Fruit fly (Drosophila melanogaster) whole organism, embryonic: ENCODE results near the gene P58IPK.

ENCODE experiments used
- Asciz ChIP-seq: fragments of 200-800 bp; sonication (Bioruptor generic); optimal IDR thresholded peaks from 2 replicates; lab custom pipeline; 2017; ENCODE audit warnings: missing biosample characterization, mild to moderate bottlenecking, missing genetic modification characterization, missing genetic modification reagents
- Blimp-1 ChIP-seq: fragments of 200-800 bp; sonication (Bioruptor generic); optimal IDR thresholded peaks from 3 replicates; lab custom pipeline; 2018; ENCODE audit warnings: missing biosample characterization, missing genetic modification characterization, mild to moderate bottlenecking, moderate library complexity, missing genetic modification reagents
- CG10209 ChIP-seq: fragments of 200-800 bp; sonication (Bioruptor generic); optimal IDR thresholded peaks from 3 replicates; lab custom pipeline; 2017; ENCODE audit warnings: missing biosample characterization, mild to moderate bottlenecking, missing genetic modification characterization, missing genetic modification reagents
- CG10267 ChIP-seq: fragments of 200-800 bp; sonication (Bioruptor generic); optimal IDR thresholded peaks from 2 replicates; lab custom pipeline; 2018; ENCODE audit warnings: missing biosample characterization, mild to moderate bottlenecking, missing genetic modification characterization, moderate library complexity
- CG10959 ChIP-seq: fragments of 200-800 bp; sonication (Bioruptor generic); IDR thresholded peaks from 2 replicates; pipeline ENCODE4 v1.3.6; 2022; ENCODE audit warnings: missing biosample characterization, missing genetic modification characterization
- CG14710 ChIP-seq: fragments of 200-800 bp; sonication (Bioruptor generic); optimal IDR thresholded peaks from 3 replicates; lab custom pipeline; 2019; ENCODE audit warnings: missing biosample characterization, mild to moderate bottlenecking, missing genetic modification characterization, moderate library complexity
- CG15514 ChIP-seq: fragments of 200-800 bp; sonication (Bioruptor generic); optimal IDR thresholded peaks from 3 replicates; lab custom pipeline; 2017; ENCODE audit warnings: missing biosample characterization, missing genetic modification characterization, mild to moderate bottlenecking, moderate library complexity, missing genetic modification reagents
- CG15601 ChIP-seq: fragments of 200-800 bp; sonication (Bioruptor generic); optimal IDR thresholded peaks from 3 replicates; lab custom pipeline; 2019; ENCODE audit warnings: missing biosample characterization, mild to moderate bottlenecking, missing genetic modification characterization, moderate library complexity
- CG17385 ChIP-seq: fragments of 200-800 bp; sonication (Bioruptor generic); optimal IDR thresholded peaks from 3 replicates; lab custom pipeline; 2018; ENCODE audit warnings: missing biosample characterization, mild to moderate bottlenecking, missing genetic modification characterization
- CG17829 ChIP-seq: fragments of 200-800 bp; optimal IDR thresholded peaks from 2 replicates; lab custom pipeline; 2019; ENCODE audit warnings: missing biosample characterization, mild to moderate bottlenecking, missing genetic modification characterization, moderate library complexity
- CG2712 ChIP-seq: fragments of 200-800 bp; optimal IDR thresholded peaks from 3 replicates; lab custom pipeline; 2019; ENCODE audit warnings: missing biosample characterization, mild to moderate bottlenecking, missing genetic modification characterization, moderate library complexity
- CG33557 ChIP-seq: fragments of 200-800 bp; sonication (Bioruptor generic); optimal IDR thresholded peaks from 2 replicates; lab custom pipeline; 2019; ENCODE audit warnings: missing biosample characterization, mild to moderate bottlenecking, missing genetic modification characterization, moderate library complexity
- CG34376 ChIP-seq: fragments of 200-800 bp; sonication (Bioruptor generic); optimal IDR thresholded peaks from 2 replicates; lab custom pipeline; 2018; ENCODE audit warnings: missing biosample characterization, mild to moderate bottlenecking, missing genetic modification characterization
- CG3726 ChIP-seq: fragments of 200-800 bp; sonication (Bioruptor generic); IDR thresholded peaks from 3 replicates; pipeline ENCODE4, ENCODE4 v1.3.6; 2022; ENCODE audit warnings: missing biosample characterization, missing genetic modification characterization
- CG3995 ChIP-seq: fragments of 200-800 bp; sonication (Bioruptor generic); optimal IDR thresholded peaks from 3 replicates; lab custom pipeline; 2016; ENCODE audit warnings: missing biosample characterization, missing genetic modification characterization
- CG4854 ChIP-seq: fragments of 200-800 bp; sonication (Bioruptor generic); optimal IDR thresholded peaks from 2 replicates; lab custom pipeline; 2016; ENCODE audit warnings: missing biosample characterization, missing genetic modification characterization, inconsistent platforms
- CG7963 ChIP-seq: fragments of 200-800 bp; sonication (Bioruptor generic); IDR thresholded peaks from 3 replicates; pipeline ENCODE4 v1.3.6; 2022; ENCODE audit warnings: missing biosample characterization, missing genetic modification characterization; ENCODE audit not compliant: partially characterized antibody
- D19A ChIP-seq: fragments of 200-800 bp; optimal IDR thresholded peaks from 3 replicates; lab custom pipeline; 2019; ENCODE audit warnings: missing biosample characterization, mild to moderate bottlenecking, missing genetic modification characterization, moderate library complexity
- Dip3 ChIP-seq: fragments of 200-800 bp; sonication (Bioruptor generic); optimal IDR thresholded peaks from 3 replicates; lab custom pipeline; 2016; ENCODE audit warnings: missing biosample characterization, missing genetic modification characterization
- Doc3 ChIP-seq: fragments of 200-800 bp; sonication (Bioruptor generic); IDR thresholded peaks from 3 replicates; pipeline ENCODE4 v1.3.6; 2022; ENCODE audit warnings: missing biosample characterization, missing genetic modification characterization; ENCODE audit not compliant: partially characterized antibody
- Fer1 ChIP-seq: fragments of 200-800 bp; sonication (Bioruptor generic); optimal IDR thresholded peaks from 2 replicates; lab custom pipeline; 2017; ENCODE audit warnings: missing biosample characterization, mild to moderate bottlenecking, missing genetic modification characterization
- HmgZ ChIP-seq: fragments of 200-800 bp; sonication (Bioruptor generic); optimal IDR thresholded peaks from 2 replicates; lab custom pipeline; 2018; ENCODE audit warnings: missing biosample characterization, mild to moderate bottlenecking, missing genetic modification characterization
- Hr78 ChIP-seq, 2 experiments: fragments of 200-800 bp in 1 of 2; fragments of >200 bp in 1 of 2; sonication (Bioruptor generic) in 1 of 2; optimal IDR thresholded peaks; 2 replicates each; lab custom pipeline; 2017 to 2019; ENCODE audit warnings: missing biosample characterization in 2 of 2, missing genetic modification characterization in 2 of 2, mild to moderate bottlenecking in 1 of 2, moderate library complexity in 1 of 2
- Lhr ChIP-seq: fragments of 200-800 bp; sonication (Bioruptor generic); optimal IDR thresholded peaks from 3 replicates; lab custom pipeline; 2017; ENCODE audit warnings: mild to moderate bottlenecking, missing biosample characterization, missing genetic modification reagents, missing genetic modification characterization
- Lim3 ChIP-seq: fragments of 200-800 bp; sonication (Bioruptor generic); IDR thresholded peaks from 2 replicates; pipeline ENCODE4 v1.3.6; 2022; ENCODE audit warnings: missing biosample characterization, missing genetic modification characterization
- MESR4 ChIP-seq: fragments of 200-800 bp; sonication (Bioruptor generic); optimal IDR thresholded peaks from 2 replicates; lab custom pipeline; 2018; ENCODE audit warnings: missing biosample characterization, mild to moderate bottlenecking, missing genetic modification characterization, moderate library complexity
- Med ChIP-seq: fragments of 200-800 bp; sonication (Bioruptor generic); peaks from one replicate; lab custom pipeline; 2016; ENCODE audit warnings: missing biosample characterization, missing genetic modification characterization, mild to moderate bottlenecking, inconsistent platforms, moderate library complexity
- Meics ChIP-seq: fragments of 200-800 bp; sonication (Bioruptor generic); optimal IDR thresholded peaks from 2 replicates; lab custom pipeline; 2017; ENCODE audit warnings: missing biosample characterization, mild to moderate bottlenecking, missing genetic modification characterization
- Sry-δ ChIP-seq: fragments of 200-800 bp; sonication (Bioruptor generic); optimal IDR thresholded peaks from 2 replicates; lab custom pipeline; 2016; ENCODE audit warnings: missing biosample characterization, missing genetic modification characterization
- Taf1 ChIP-seq: fragments of 200-800 bp; sonication (Bioruptor generic); IDR thresholded peaks from 2 replicates; pipeline ENCODE4 v1.3.6; 2022; ENCODE audit warnings: missing biosample characterization, missing genetic modification characterization
- YL-1 ChIP-seq: fragments of 200-800 bp; sonication (Bioruptor generic); optimal IDR thresholded peaks from 3 replicates; lab custom pipeline; 2017; ENCODE audit warnings: missing biosample characterization, mild to moderate bottlenecking, missing genetic modification characterization
- bigmax ChIP-seq: fragments of 200-800 bp; sonication (Bioruptor generic); optimal IDR thresholded peaks from 2 replicates; lab custom pipeline; 2018; ENCODE audit warnings: missing biosample characterization, mild to moderate bottlenecking, missing genetic modification characterization
- chn ChIP-seq: fragments of 200-800 bp; sonication (Bioruptor generic); optimal IDR thresholded peaks from 2 replicates; lab custom pipeline; 2016; ENCODE audit warnings: missing biosample characterization, missing genetic modification characterization
- esg ChIP-seq: fragments of 200-800 bp; sonication (Bioruptor generic); conservative IDR thresholded peaks from 2 replicates; pipeline ENCODE4 v1.3.6; 2022; ENCODE audit warnings: missing biosample characterization, missing genetic modification characterization
- ewg ChIP-seq: fragments of 200-800 bp; sonication (Bioruptor generic); optimal IDR thresholded peaks from 3 replicates; lab custom pipeline; 2017; ENCODE audit warnings: mild to moderate bottlenecking, missing biosample characterization, missing genetic modification reagents, missing genetic modification characterization
- fru ChIP-seq: fragments of >200 bp; optimal IDR thresholded peaks from 2 replicates; lab custom pipeline; 2017
- gsb-n ChIP-seq: fragments of 200-800 bp; sonication (Bioruptor generic); optimal IDR thresholded peaks from 3 replicates; lab custom pipeline; 2018; ENCODE audit warnings: missing biosample characterization, mild to moderate bottlenecking, missing genetic modification characterization
- her ChIP-seq: fragments of 200-800 bp; sonication (Bioruptor generic); optimal IDR thresholded peaks from 2 replicates; lab custom pipeline; 2016; ENCODE audit warnings: missing biosample characterization, missing genetic modification characterization
- kah ChIP-seq: fragments of 200-800 bp; sonication (Bioruptor generic); optimal IDR thresholded peaks from 2 replicates; lab custom pipeline; 2018; ENCODE audit warnings: missing biosample characterization, mild to moderate bottlenecking, missing genetic modification characterization
- pan ChIP-seq, 4 experiments: fragments of >200 bp in 3 of 4; fragments of 200-800 bp in 1 of 4; sonication (Bioruptor generic) in 1 of 4; optimal IDR thresholded peaks in 3 of 4; IDR thresholded peaks in 1 of 4; 2 replicates each; pipeline versions ENCODE4 v1.3.6 to Lab custom; 2017 to 2022; ENCODE audit warnings: missing biosample characterization in 2 of 4, missing genetic modification characterization in 2 of 4, mixed read lengths in 1 of 4
- pho ChIP-seq: fragments of 200-800 bp; sonication (Bioruptor generic); optimal IDR thresholded peaks from 2 replicates; lab custom pipeline; 2016; ENCODE audit warnings: missing biosample characterization, missing genetic modification characterization
- salm ChIP-seq: fragments of 200-800 bp; sonication (Bioruptor generic); optimal IDR thresholded peaks from 2 replicates; lab custom pipeline; 2018; ENCODE audit warnings: missing biosample characterization, mild to moderate bottlenecking, missing genetic modification characterization
- sob ChIP-seq: fragments of 200-800 bp; sonication (Bioruptor generic); IDR thresholded peaks from 2 replicates; pipeline ENCODE4 v1.3.6; 2022; ENCODE audit warnings: missing biosample characterization, missing genetic modification characterization
- sr ChIP-seq: fragments of 200-800 bp; sonication (Bioruptor generic); IDR thresholded peaks from 3 replicates; pipeline ENCODE4 v1.3.6; 2022; ENCODE audit warnings: missing biosample characterization, missing genetic modification characterization
- stc ChIP-seq: fragments of 200-800 bp; sonication (Bioruptor generic); IDR thresholded peaks from 2 replicates; pipeline ENCODE4 v1.3.6; 2022; ENCODE audit warnings: missing biosample characterization, missing genetic modification characterization
- tgo ChIP-seq: fragments of 200-800 bp; sonication (Bioruptor generic); IDR thresholded peaks from 3 replicates; pipeline ENCODE4 v1.3.6; 2022; ENCODE audit warnings: missing biosample characterization, missing genetic modification characterization
- tna ChIP-seq: fragments of 200-800 bp; sonication (Bioruptor generic); IDR thresholded peaks from 2 replicates; pipeline ENCODE4 v1.3.6; 2022; ENCODE audit warnings: missing biosample characterization, missing genetic modification characterization; ENCODE audit not compliant: partially characterized antibody
- toy ChIP-seq: fragments of 200-800 bp; sonication (Bioruptor generic); IDR thresholded peaks from 2 replicates; pipeline ENCODE4 v1.3.6; 2022; ENCODE audit warnings: missing biosample characterization, missing genetic modification characterization

The P58IPK gene

dm6 chr3R:9551659-9552435 is 34.9 kb upstream of the P58IPK start, which contains the start of the genes mura and RnpS1 (continued):
- peak in 1 of 2 experiments; percentile 95 for TF ChIP-seq Hr78 (GFP tag; optimal IDR thresholded peaks at IDR 0.05; lab: Kevin White, UChicago)
- no peak for TF ChIP-seq Blimp-1
- TF ChIP-seq CG33557, result no peak
- no peak for TF ChIP-seq Asciz (GFP tag; lab: Kevin White, UChicago)
- TF ChIP-seq esg (GFP tag; lab: Robert Waterston, UW), result no peak
- no peak for TF ChIP-seq CG3726 (GFP tag; lab: Robert Waterston, UW)
- TF ChIP-seq CG14710, result peak; percentile 73
- peak; percentile 43 for TF ChIP-seq CG15601 (tag; lab: Kevin White, UChicago)
- TF ChIP-seq CG17829 (tag; lab: Kevin White, UChicago), result peak; percentile 11
- peak; percentile 72 for TF ChIP-seq MESR4 (GFP tag; lab: Kevin White, UChicago)
- no peak for TF ChIP-seq CG10959 (GFP tag; lab: Robert Waterston, UW)
- no peak for TF ChIP-seq Meics (GFP tag; lab: Kevin White, UChicago)
- TF ChIP-seq salm (tag; lab: Kevin White, UChicago), result no peak
- peak; percentile 38 for TF ChIP-seq CG2712 (tag; lab: Kevin White, UChicago)
- TF ChIP-seq fru (lab: Kevin White, UChicago), result no peak
- peak; percentile 22 for TF ChIP-seq D19A (tag; lab: Kevin White, UChicago)
- TF ChIP-seq CG17385, result no peak
- no peak for TF ChIP-seq HmgZ
- peak; percentile 56 for TF ChIP-seq ewg (GFP tag; lab: Kevin White, UChicago)
- no peak for TF ChIP-seq Taf1 (GFP tag; lab: Robert Waterston, UW)
- TF ChIP-seq Lhr, result no peak
- TF ChIP-seq Dip3 (GFP tag; lab: Kevin White, UChicago), result no peak
- TF ChIP-seq gsb-n, result peak; percentile 42
- no peak for TF ChIP-seq CG4854 (GFP tag; lab: Kevin White, UChicago)
- no peak for TF ChIP-seq sob (GFP tag; lab: Robert Waterston, UW)
- no peak for TF ChIP-seq CG3995
- peak; percentile 42 for TF ChIP-seq CG34376 (GFP tag; lab: Kevin White, UChicago)
- no peak for TF ChIP-seq chn (GFP tag; lab: Kevin White, UChicago)
- TF ChIP-seq sr (GFP tag; lab: Robert Waterston, UW), result no peak
- no peak for TF ChIP-seq pan (optimal IDR thresholded peaks at IDR 0.05; lab: Kevin White, UChicago)
- TF ChIP-seq pan (GFP tag; optimal IDR thresholded peaks at IDR 0.05 in 1 of 2, IDR thresholded peaks at IDR 0.05 in 1 of 2), result no peak
- TF ChIP-seq kah, result peak; percentile 53
- TF ChIP-seq her, result peak; percentile 24
- no peak for TF ChIP-seq stc
- TF ChIP-seq CG10209 (GFP tag; lab: Kevin White, UChicago), result no peak
- peak; percentile 30 for TF ChIP-seq YL-1 (GFP tag; lab: Kevin White, UChicago)
- no peak for TF ChIP-seq Doc3
- TF ChIP-seq tna (GFP tag; lab: Robert Waterston, UW), result no peak
- TF ChIP-seq tgo (GFP tag; lab: Robert Waterston, UW), result no peak
- TF ChIP-seq Fer1, result peak; percentile 31
- no peak for TF ChIP-seq CG15514 (GFP tag; lab: Kevin White, UChicago)
- no peak for TF ChIP-seq Lim3 (GFP tag; lab: Robert Waterston, UW)
- TF ChIP-seq Med (GFP tag; lab: Kevin White, UChicago), result peak; percentile 52
- no peak for TF ChIP-seq pho
- TF ChIP-seq CG7963, result no peak
- TF ChIP-seq Sry-δ (GFP tag; lab: Kevin White, UChicago), result no peak
- TF ChIP-seq CG10267 (tag; lab: Kevin White, UChicago), result peak; percentile 59
- no peak for TF ChIP-seq bigmax (GFP tag; lab: Kevin White, UChicago)
- TF ChIP-seq toy (GFP tag; lab: Robert Waterston, UW), result no peak
